Worm (Caenorhabditis elegans): Measurements from ENCODE around the gene C33H5.16.

DNA sequence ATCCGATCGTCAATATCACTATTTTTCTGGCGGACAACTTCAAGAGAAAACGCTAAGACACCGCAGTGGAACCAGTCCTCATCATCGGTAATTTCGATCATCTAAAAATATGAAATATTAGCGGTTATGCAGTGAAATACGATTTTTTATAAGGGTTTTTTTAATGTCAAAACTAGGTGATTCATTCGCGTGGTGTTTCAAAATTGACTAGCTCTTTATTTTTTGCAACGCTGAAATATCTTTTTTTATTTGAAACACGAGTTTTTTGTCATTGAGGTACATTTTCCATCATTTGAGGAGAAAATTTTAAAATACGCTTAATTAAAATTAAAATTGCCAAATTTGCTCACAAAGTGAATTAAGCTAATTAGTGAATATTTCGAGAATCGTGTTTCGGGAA lies 43.6 kb downstream of the C33H5.16 start, which contains the start of gene dsb-3:
- TF ChIP-seq dpl-1 (GFP tag; optimal IDR thresholded peaks at IDR 0.05) (no peak), lin-13 (GFP tag; optimal IDR thresholded peaks at IDR 0.05) (no peak), ztf-11 (tag; optimal IDR thresholded peaks at IDR 0.05) (no peak), hlh-17 (GFP tag; optimal IDR thresholded peaks at IDR 0.05; ENCODE audit: borderline replicate concordance) (no peak), nhr-76 (tag; optimal IDR thresholded peaks at IDR 0.05) (no peak), ama-1 (optimal IDR thresholded peaks at IDR 0.05) (no peak), fos-1 (tag; optimal IDR thresholded peaks at IDR 0.05) (no peak), C16A3.4 (tag; optimal IDR thresholded peaks at IDR 0.05) (no peak), zag-1 (tag; optimal IDR thresholded peaks at IDR 0.05) (no peak), fkh-4 (tag; optimal IDR thresholded peaks at IDR 0.05; ENCODE audit: borderline replicate concordance) (no peak), ces-1 (GFP tag; optimal IDR thresholded peaks at IDR 0.05) (no peak)

Measured in whole organism, L1 larva.